Fruit fly (Drosophila melanogaster) whole organism, embryonic: ENCODE data around the gene GstO3.

Experiments used
- BtbVII ChIP-seq: fragments of 200-800 bp; sonication (Bioruptor generic); optimal IDR thresholded peaks from 3 replicates; lab custom pipeline; 2017; ENCODE audit warnings: missing biosample characterization, mild to moderate bottlenecking, missing genetic modification characterization
- CG10147 ChIP-seq: fragments of 200-800 bp; sonication (Bioruptor generic); optimal IDR thresholded peaks from 2 replicates; lab custom pipeline; 2019; ENCODE audit warnings: missing biosample characterization, mild to moderate bottlenecking, missing genetic modification characterization, moderate library complexity
- CG10366 ChIP-seq: fragments of 200-800 bp; sonication (Bioruptor generic); IDR thresholded peaks from 2 replicates; pipeline ENCODE4 v1.3.6; 2022; ENCODE audit warnings: missing biosample characterization, missing genetic modification characterization
- CG11247 ChIP-seq: fragments of 200-800 bp; sonication (Bioruptor generic); IDR thresholded peaks from 2 replicates; pipeline ENCODE4 v1.3.6; 2022; ENCODE audit warnings: missing biosample characterization, missing genetic modification characterization
- CG11398 ChIP-seq: fragments of 200-800 bp; sonication (Bioruptor generic); optimal IDR thresholded peaks from 2 replicates; lab custom pipeline; 2016; ENCODE audit warnings: missing biosample characterization, missing genetic modification characterization
- CG13424 ChIP-seq: fragments of 200-800 bp; sonication (Bioruptor generic); optimal IDR thresholded peaks from 2 replicates; lab custom pipeline; 2019; ENCODE audit warnings: missing biosample characterization, mild to moderate bottlenecking, missing genetic modification characterization, moderate library complexity
- CG13624 ChIP-seq: fragments of 200-800 bp; sonication (Bioruptor generic); optimal IDR thresholded peaks from 2 replicates; lab custom pipeline; 2016; ENCODE audit warnings: missing biosample characterization, missing genetic modification characterization
- CG14441 ChIP-seq: fragments of 200-800 bp; sonication (Bioruptor generic); IDR thresholded peaks from 2 replicates; pipeline ENCODE4 v1.3.6; 2022; ENCODE audit warnings: missing biosample characterization, missing genetic modification characterization
- CG1647 ChIP-seq: fragments of 200-800 bp; sonication (Bioruptor generic); optimal IDR thresholded peaks from 3 replicates; lab custom pipeline; 2016; ENCODE audit warnings: missing biosample characterization, missing genetic modification characterization
- CG16779 ChIP-seq: fragments of 200-800 bp; sonication (Bioruptor generic); IDR thresholded peaks from 2 replicates; pipeline ENCODE4 v1.3.6; 2022; ENCODE audit warnings: missing biosample characterization, missing genetic modification characterization
- CG16813 ChIP-seq: fragments of 200-800 bp; sonication (Bioruptor generic); IDR thresholded peaks from 3 replicates; pipeline ENCODE4 v1.3.6; 2022; ENCODE audit warnings: missing biosample characterization, missing genetic modification characterization; ENCODE audit not compliant: partially characterized antibody
- CG16863 ChIP-seq: fragments of 200-800 bp; sonication (Bioruptor generic); optimal IDR thresholded peaks from 3 replicates; lab custom pipeline; 2016; ENCODE audit warnings: missing biosample characterization, missing genetic modification characterization
- CG18011 ChIP-seq: fragments of 200-800 bp; sonication (Bioruptor generic); optimal IDR thresholded peaks from 2 replicates; lab custom pipeline; 2017; ENCODE audit warnings: missing biosample characterization, missing genetic modification characterization, mild to moderate bottlenecking, moderate library complexity, missing genotype
- CG2116 ChIP-seq: fragments of 200-800 bp; sonication (Bioruptor generic); optimal IDR thresholded peaks from 3 replicates; lab custom pipeline; 2018; ENCODE audit warnings: missing biosample characterization, mild to moderate bottlenecking, missing genetic modification characterization
- CG2889 ChIP-seq: fragments of 200-800 bp; sonication (Bioruptor generic); IDR thresholded peaks from 3 replicates; pipeline ENCODE4 v1.3.6; 2022; ENCODE audit warnings: missing biosample characterization, missing genetic modification characterization
- CG34224 ChIP-seq: fragments of 200-800 bp; sonication (Bioruptor generic); IDR thresholded peaks from 3 replicates; pipeline ENCODE4 v1.3.6; 2022; ENCODE audit warnings: missing biosample characterization, missing genetic modification characterization; ENCODE audit not compliant: partially characterized antibody
- CG43689 ChIP-seq: fragments of 200-800 bp; sonication (Bioruptor generic); IDR thresholded peaks from 2 replicates; pipeline ENCODE4 v1.3.6; 2022; ENCODE audit warnings: missing biosample characterization, missing genetic modification characterization
- CG4854 ChIP-seq: fragments of 200-800 bp; sonication (Bioruptor generic); optimal IDR thresholded peaks from 2 replicates; lab custom pipeline; 2016; ENCODE audit warnings: missing biosample characterization, missing genetic modification characterization, inconsistent platforms
- CG5180 ChIP-seq: fragments of 200-800 bp; sonication (Bioruptor generic); optimal IDR thresholded peaks from 3 replicates; lab custom pipeline; 2017; ENCODE audit warnings: missing biosample characterization, missing genetic modification characterization, mild to moderate bottlenecking, moderate library complexity, missing genetic modification reagents
- CG6254 ChIP-seq: fragments of 200-800 bp; sonication (Bioruptor generic); optimal IDR thresholded peaks from 3 replicates; lab custom pipeline; 2017; ENCODE audit warnings: mild to moderate bottlenecking, missing biosample characterization, missing genetic modification reagents, missing genetic modification characterization
- CG7271 ChIP-seq: fragments of 200-800 bp; sonication (Bioruptor generic); optimal IDR thresholded peaks from 2 replicates; lab custom pipeline; 2018; ENCODE audit warnings: missing biosample characterization, mild to moderate bottlenecking, missing genetic modification characterization, moderate library complexity
- CG7745 ChIP-seq: fragments of 200-800 bp; sonication (Bioruptor generic); optimal IDR thresholded peaks from 2 replicates; lab custom pipeline; 2018; ENCODE audit warnings: missing biosample characterization, mild to moderate bottlenecking, missing genetic modification characterization, moderate library complexity
- CG7786 ChIP-seq: fragments of 200-800 bp; sonication (Bioruptor generic); optimal IDR thresholded peaks from 2 replicates; lab custom pipeline; 2016; ENCODE audit warnings: missing biosample characterization, missing genetic modification characterization
- CG7987 ChIP-seq: fragments of 200-800 bp; sonication (Bioruptor generic); optimal IDR thresholded peaks from 2 replicates; lab custom pipeline; 2018; ENCODE audit warnings: missing biosample characterization, mild to moderate bottlenecking, missing genetic modification characterization, moderate library complexity
- Dad ChIP-seq: fragments of 200-800 bp; sonication (Bioruptor generic); optimal IDR thresholded peaks from 3 replicates; lab custom pipeline; 2016; ENCODE audit warnings: missing biosample characterization, missing genetic modification characterization
- Deaf1 ChIP-seq: fragments of 200-800 bp; optimal IDR thresholded peaks from 3 replicates; lab custom pipeline; 2019; ENCODE audit warnings: missing biosample characterization, mild to moderate bottlenecking, missing genetic modification characterization, moderate library complexity
- ERR ChIP-seq: fragments of 200-800 bp; sonication (Bioruptor generic); optimal IDR thresholded peaks from 2 replicates; lab custom pipeline; 2016; ENCODE audit warnings: missing biosample characterization, missing genetic modification characterization
- Ets65A ChIP-seq: fragments of 200-800 bp; sonication (Bioruptor generic); peaks from one replicate; lab custom pipeline; 2016; ENCODE audit warnings: missing biosample characterization, missing genetic modification characterization
- Lim3 ChIP-seq: fragments of 200-800 bp; sonication (Bioruptor generic); IDR thresholded peaks from 2 replicates; pipeline ENCODE4 v1.3.6; 2022; ENCODE audit warnings: missing biosample characterization, missing genetic modification characterization
- NK7.1 ChIP-seq: fragments of 200-800 bp; sonication (Bioruptor generic); optimal IDR thresholded peaks from 3 replicates; lab custom pipeline; 2016; ENCODE audit warnings: missing biosample characterization, missing genetic modification characterization
- Poxn ChIP-seq: fragments of 200-800 bp; sonication (Bioruptor generic); IDR thresholded peaks from 2 replicates; pipeline ENCODE4 v1.3.6; 2022; ENCODE audit warnings: missing biosample characterization, missing genetic modification characterization
- Six4 ChIP-seq: fragments of 200-800 bp; sonication (Bioruptor generic); optimal IDR thresholded peaks from 2 replicates; lab custom pipeline; 2016; ENCODE audit warnings: missing biosample characterization, missing genetic modification characterization
- Sox100B ChIP-seq: fragments of 200-800 bp; sonication (Bioruptor generic); optimal IDR thresholded peaks from 3 replicates; lab custom pipeline; 2018; ENCODE audit warnings: missing biosample characterization, mild to moderate bottlenecking, missing genetic modification characterization
- Spps ChIP-seq: fragments of 200-800 bp; sonication (Bioruptor generic); optimal IDR thresholded peaks from 2 replicates; lab custom pipeline; 2018; ENCODE audit warnings: missing biosample characterization, mild to moderate bottlenecking, missing genetic modification characterization
- ash1 ChIP-seq: fragments of 200-800 bp; sonication (Bioruptor generic); optimal IDR thresholded peaks from 2 replicates; lab custom pipeline; 2018; ENCODE audit warnings: missing biosample characterization, mild to moderate bottlenecking, missing genetic modification characterization
- bbx ChIP-seq: fragments of 200-800 bp; sonication (Bioruptor generic); IDR thresholded peaks from 2 replicates; pipeline ENCODE4 v1.3.6; 2022; ENCODE audit warnings: missing biosample characterization, missing genetic modification characterization; ENCODE audit not compliant: partially characterized antibody
- cas ChIP-seq: fragments of 200-800 bp; sonication (Bioruptor generic); IDR thresholded peaks from 2 replicates; pipeline ENCODE4 v1.3.6; 2022; ENCODE audit warnings: missing biosample characterization, missing genetic modification characterization
- caup ChIP-seq: fragments of 200-800 bp; sonication (Bioruptor generic); optimal IDR thresholded peaks from 3 replicates; lab custom pipeline; 2017; ENCODE audit warnings: missing biosample characterization, mild to moderate bottlenecking, missing genetic modification characterization, moderate library complexity; ENCODE audit not compliant: severe bottlenecking
- corto ChIP-seq: fragments of 200-800 bp; sonication (Bioruptor generic); optimal IDR thresholded peaks from 2 replicates; lab custom pipeline; 2016; ENCODE audit warnings: missing biosample characterization, mild to moderate bottlenecking, missing genetic modification characterization, moderate library complexity
- ewg ChIP-seq: fragments of 200-800 bp; sonication (Bioruptor generic); optimal IDR thresholded peaks from 3 replicates; lab custom pipeline; 2017; ENCODE audit warnings: mild to moderate bottlenecking, missing biosample characterization, missing genetic modification reagents, missing genetic modification characterization
- eyg ChIP-seq: fragments of 200-800 bp; sonication (Bioruptor generic); optimal IDR thresholded peaks from 3 replicates; lab custom pipeline; 2016; ENCODE audit warnings: missing biosample characterization, missing genetic modification characterization
- lmd ChIP-seq: fragments of 200-800 bp; sonication (Bioruptor generic); IDR thresholded peaks from 2 replicates; pipeline ENCODE4 v1.3.6; 2022; ENCODE audit warnings: missing biosample characterization, missing genetic modification characterization
- repo ChIP-seq: fragments of 200-800 bp; sonication (Bioruptor generic); optimal IDR thresholded peaks from 2 replicates; lab custom pipeline; 2016; ENCODE audit warnings: missing biosample characterization, missing genetic modification characterization
- scrt ChIP-seq: fragments of 200-800 bp; sonication (Bioruptor generic); optimal IDR thresholded peaks from 2 replicates; lab custom pipeline; 2018; ENCODE audit warnings: missing biosample characterization, mild to moderate bottlenecking, missing genetic modification characterization, moderate library complexity
- slou ChIP-seq: fragments of 200-800 bp; sonication (Bioruptor generic); optimal IDR thresholded peaks from 3 replicates; lab custom pipeline; 2016; ENCODE audit warnings: missing biosample characterization, missing genetic modification characterization
- tgo ChIP-seq: fragments of 200-800 bp; sonication (Bioruptor generic); IDR thresholded peaks from 3 replicates; pipeline ENCODE4 v1.3.6; 2022; ENCODE audit warnings: missing biosample characterization, missing genetic modification characterization
- usp ChIP-seq: fragments of >200 bp; optimal IDR thresholded peaks from 2 replicates; lab custom pipeline; 2017; ENCODE audit warnings: missing biosample characterization, missing genetic modification characterization
- vvl ChIP-seq: fragments of 200-800 bp; sonication (Bioruptor generic); IDR thresholded peaks from 2 replicates; pipeline ENCODE4 v1.3.6; 2022; ENCODE audit warnings: missing biosample characterization, missing genetic modification characterization
- zen ChIP-seq: fragments of 200-800 bp; sonication (Bioruptor generic); optimal IDR thresholded peaks from 3 replicates; lab custom pipeline; 2018; ENCODE audit warnings: missing biosample characterization, mild to moderate bottlenecking, missing genetic modification characterization, moderate library complexity
- zf30C ChIP-seq: fragments of 200-800 bp; sonication (Bioruptor generic); optimal IDR thresholded peaks from 3 replicates; lab custom pipeline; 2018; ENCODE audit warnings: missing biosample characterization, mild to moderate bottlenecking, missing genetic modification characterization
- zfh2 ChIP-seq: fragments of 200-800 bp; sonication (Bioruptor generic); optimal IDR thresholded peaks from 2 replicates; lab custom pipeline; 2016; ENCODE audit warnings: missing biosample characterization, missing genetic modification characterization

GstO3 gene

dm6 chr3L:8506975-8507441, 11.7 kb upstream of the GstO3 start, which contains the start of gene CG43163 (continued):
- no peak for TF ChIP-seq ERR (GFP tag; lab: Kevin White, UChicago)
- peak; percentile 48 for TF ChIP-seq CG6254 (GFP tag; lab: Kevin White, UChicago)
- peak; percentile 23 for TF ChIP-seq Deaf1 (tag; lab: Kevin White, UChicago)
- TF ChIP-seq repo (GFP tag; lab: Kevin White, UChicago) = peak; percentile 18
- TF ChIP-seq Spps (tag; lab: Kevin White, UChicago) = peak; percentile 45
- no peak for TF ChIP-seq cas (GFP tag; lab: Robert Waterston, UW)
- TF ChIP-seq ash1 (GFP tag; lab: Kevin White, UChicago) = no peak
- no peak for TF ChIP-seq CG34224 (GFP tag; lab: Robert Waterston, UW)
- TF ChIP-seq CG13424 (tag; lab: Kevin White, UChicago) = peak; percentile 68
- TF ChIP-seq corto = no peak
- no peak for TF ChIP-seq CG43689 (GFP tag; lab: Robert Waterston, UW)
- TF ChIP-seq Sox100B (GFP tag; lab: Kevin White, UChicago) = no peak
- TF ChIP-seq CG13624 (GFP tag; lab: Kevin White, UChicago) = no peak
- peak; percentile 42; the same call in 1 of the 2 replicates for TF ChIP-seq CG11247 (GFP tag; lab: Robert Waterston, UW)
- no peak for TF ChIP-seq Poxn (GFP tag; lab: Robert Waterston, UW)
- TF ChIP-seq ewg = peak; percentile 13
- TF ChIP-seq Six4 (GFP tag; lab: Kevin White, UChicago) = peak; percentile 8
- TF ChIP-seq CG1647 (GFP tag; lab: Kevin White, UChicago) = no peak
- no peak for TF ChIP-seq CG7786 (GFP tag; lab: Kevin White, UChicago)
- no peak for TF ChIP-seq Lim3 (GFP tag; lab: Robert Waterston, UW)
- peak; percentile 65 for TF ChIP-seq CG7987 (GFP tag; lab: Kevin White, UChicago)
- peak; percentile 69 for TF ChIP-seq caup (GFP tag; lab: Kevin White, UChicago)
- TF ChIP-seq CG7745 (tag; lab: Kevin White, UChicago) = no peak
- peak; percentile 88 for TF ChIP-seq vvl (GFP tag; lab: Robert Waterston, UW)
- no peak for TF ChIP-seq usp (GFP tag; lab: Kevin White, UChicago)
- TF ChIP-seq eyg = no peak
- peak; percentile 47 for TF ChIP-seq CG16863 (GFP tag; lab: Kevin White, UChicago)
- peak; percentile 56 for TF ChIP-seq CG18011 (GFP tag; lab: Kevin White, UChicago)
- TF ChIP-seq zf30C (GFP tag; lab: Kevin White, UChicago) = peak; percentile 99
- no peak for TF ChIP-seq Dad
- no peak for TF ChIP-seq CG11398 (GFP tag; lab: Kevin White, UChicago)
- TF ChIP-seq Ets65A (GFP tag; lab: Kevin White, UChicago) = no peak
- TF ChIP-seq CG2116 = peak; percentile 54
- no peak for TF ChIP-seq BtbVII
- TF ChIP-seq lmd (GFP tag; lab: Robert Waterston, UW) = peak; percentile 61; the same call in 1 of the 2 replicates
- peak; percentile 60; the same call in 1 of the 3 replicates for TF ChIP-seq tgo
- TF ChIP-seq zfh2 (GFP tag; lab: Kevin White, UChicago) = peak; percentile 17
- TF ChIP-seq bbx = no peak
- 0 out of 3 replicates have a peak, but pooled peaks have one; percentile 34 for TF ChIP-seq CG16813 (GFP tag; lab: Robert Waterston, UW)
- TF ChIP-seq CG10147 (GFP tag; lab: Kevin White, UChicago) = peak; percentile 39
- TF ChIP-seq CG5180 (GFP tag; lab: Kevin White, UChicago) = peak; percentile 27
- no peak for TF ChIP-seq CG4854 (GFP tag; lab: Kevin White, UChicago)
- TF ChIP-seq scrt (GFP tag; lab: Kevin White, UChicago) = peak; percentile 25
- TF ChIP-seq CG7271 (tag; lab: Kevin White, UChicago) = no peak
- TF ChIP-seq NK7.1 (GFP tag; lab: Kevin White, UChicago) = no peak
- no peak for TF ChIP-seq CG16779 (GFP tag; lab: Robert Waterston, UW)
- TF ChIP-seq slou (GFP tag; lab: Kevin White, UChicago) = peak; percentile 10
- TF ChIP-seq CG14441 (GFP tag; lab: Robert Waterston, UW) = peak; percentile 66
- TF ChIP-seq zen (tag; lab: Kevin White, UChicago) = peak; percentile 60
- TF ChIP-seq CG10366 (GFP tag; lab: Robert Waterston, UW) = peak; percentile 50
- TF ChIP-seq CG2889 (GFP tag; lab: Robert Waterston, UW) = peak; percentile 62; the same call in 1 of the 3 replicates
